Worm (Caenorhabditis elegans): ENCODE measurements around the gene sru-8.

ce11 chrV:9803176-9803575 is 40.5 kb upstream of the sru-8 start, which contains the start of gene sru-39:
- TF ChIP-seq ama-1 (optimal IDR thresholded peaks at IDR 0.05), result no peak
- TF ChIP-seq ama-1 (GFP tag; optimal IDR thresholded peaks at IDR 0.05), result no peak
- TF ChIP-seq F10E7.11 (tag; optimal IDR thresholded peaks at IDR 0.05), result no peak
- no peak for TF ChIP-seq ceh-91 (GFP tag; IDR thresholded peaks at IDR 0.05)
- no peak for TF ChIP-seq unc-62 (GFP tag; optimal IDR thresholded peaks at IDR 0.05)
- TF ChIP-seq F49E8.2 (tag; optimal IDR thresholded peaks at IDR 0.05; ENCODE audit: insufficient read depth), result no peak
- TF ChIP-seq nfya-1 (tag; optimal IDR thresholded peaks at IDR 0.05; ENCODE audit: borderline replicate concordance, insufficient read depth), result no peak
- no peak for TF ChIP-seq aptf-2 (GFP tag; conservative IDR thresholded peaks at IDR 0.05)
- no peak for TF ChIP-seq lin-35 (GFP tag; optimal IDR thresholded peaks at IDR 0.05)
- TF ChIP-seq nfyb-1 (GFP tag; IDR thresholded peaks at IDR 0.05), result no peak
- TF ChIP-seq F57C9.4 (tag; optimal IDR thresholded peaks at IDR 0.05), result no peak
- TF ChIP-seq nhr-179 (tag; optimal IDR thresholded peaks at IDR 0.05), result no peak
- no peak for TF ChIP-seq somi-1 (GFP tag; optimal IDR thresholded peaks at IDR 0.05)
- TF ChIP-seq efl-1 (GFP tag; optimal IDR thresholded peaks at IDR 0.05), result no peak
- TF ChIP-seq snpc-4 (GFP tag; optimal IDR thresholded peaks at IDR 0.05), result no peak
- TF ChIP-seq snpc-4 (tag; optimal IDR thresholded peaks at IDR 0.05), result no peak

Data from whole organism, young adult.